Fruit fly (Drosophila melanogaster) whole organism, adult: ENCODE data around the gene GlyRS.

ENCODE experiments used
- CG14711 ChIP-seq: fragments of 200-800 bp; sonication (Bioruptor generic); optimal IDR thresholded peaks from 2 replicates; lab custom pipeline; 2018; ENCODE audit warnings: missing biosample characterization, mild to moderate bottlenecking, missing genetic modification characterization, moderate library complexity
- cic ChIP-seq: fragments of 200-800 bp; sonication (Bioruptor generic); optimal IDR thresholded peaks from 2 replicates; lab custom pipeline; 2017; ENCODE audit warnings: missing biosample characterization, mild to moderate bottlenecking, missing genetic modification characterization, moderate library complexity
- ovo ChIP-seq: fragments of 200-800 bp; sonication (Bioruptor generic); optimal IDR thresholded peaks from 2 replicates; lab custom pipeline; 2016; ENCODE audit warnings: missing biosample characterization, missing genetic modification characterization

DNA sequence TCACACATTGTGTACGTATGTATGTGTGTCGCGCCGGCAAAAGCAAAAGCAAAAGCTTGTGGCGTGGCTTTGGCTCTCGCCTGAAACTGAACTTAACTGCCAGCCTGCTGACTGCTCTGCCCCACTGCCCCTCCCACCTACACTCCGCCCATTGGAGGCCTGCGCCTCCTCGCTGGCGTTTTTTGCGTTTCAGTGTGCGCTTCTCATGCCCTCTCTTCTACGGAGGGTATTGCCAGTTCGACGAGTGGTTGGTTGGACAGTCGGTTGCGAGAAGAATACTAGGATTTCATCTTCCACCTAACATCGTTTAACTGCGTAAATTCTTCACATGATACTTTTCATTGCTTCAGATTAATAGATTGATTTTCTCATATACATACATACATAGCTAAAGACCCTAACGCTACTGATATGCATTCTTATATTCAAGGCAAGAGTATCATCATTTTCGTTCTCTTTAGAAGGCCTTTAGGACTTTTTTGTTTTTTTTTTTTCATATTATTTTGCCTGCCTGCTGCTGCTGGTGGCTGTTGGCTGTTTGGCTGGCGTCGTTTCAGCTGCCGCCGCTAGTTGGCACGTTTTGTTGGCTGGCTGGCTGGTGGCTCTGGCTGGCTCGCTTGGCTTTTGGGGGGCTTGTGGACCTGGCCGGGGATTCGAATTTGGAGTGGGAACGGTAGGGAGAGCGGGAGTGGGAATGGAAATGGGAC is 10.1 kb downstream of the GlyRS start:
- TF ChIP-seq cic (GFP tag; lab: Kevin White, UChicago) = no peak
- no peak for TF ChIP-seq ovo (GFP tag; lab: Kevin White, UChicago)
- no peak for TF ChIP-seq CG14711 (tag; lab: Kevin White, UChicago)
